Fruit fly (Drosophila melanogaster): ENCODE measurements around the gene CG42327.

CG42327 gene

dm6 chr3R:11655873-11656374 lies at the start of gene CG42327:
CG42327 (plus strand) TSS chr3R:11656149.
- no peak for TF ChIP-seq psq (optimal IDR thresholded peaks at IDR 0.05)
- TF ChIP-seq usp (GFP tag; optimal IDR thresholded peaks at IDR 0.05), result no peak
- TF ChIP-seq EcR (GFP tag; optimal IDR thresholded peaks at IDR 0.05), result no peak
- TF ChIP-seq Dll (optimal IDR thresholded peaks at IDR 0.05), result no peak
- TF ChIP-seq CG8478 (optimal IDR thresholded peaks at IDR 0.05), result no peak
- TF ChIP-seq pan (optimal IDR thresholded peaks at IDR 0.05), result no peak

dm6 chr3R:11606679-11607078 lies 49.3 kb upstream of the CG42327 start:
- no peak for TF ChIP-seq EcR (GFP tag; optimal IDR thresholded peaks at IDR 0.05)
- no peak for TF ChIP-seq Dll (optimal IDR thresholded peaks at IDR 0.05)
- no peak for TF ChIP-seq CG8478 (optimal IDR thresholded peaks at IDR 0.05)
- TF ChIP-seq usp (GFP tag; optimal IDR thresholded peaks at IDR 0.05), result no peak
- TF ChIP-seq psq (optimal IDR thresholded peaks at IDR 0.05), result no peak
- TF ChIP-seq pan (optimal IDR thresholded peaks at IDR 0.05), result no peak

DNA sequence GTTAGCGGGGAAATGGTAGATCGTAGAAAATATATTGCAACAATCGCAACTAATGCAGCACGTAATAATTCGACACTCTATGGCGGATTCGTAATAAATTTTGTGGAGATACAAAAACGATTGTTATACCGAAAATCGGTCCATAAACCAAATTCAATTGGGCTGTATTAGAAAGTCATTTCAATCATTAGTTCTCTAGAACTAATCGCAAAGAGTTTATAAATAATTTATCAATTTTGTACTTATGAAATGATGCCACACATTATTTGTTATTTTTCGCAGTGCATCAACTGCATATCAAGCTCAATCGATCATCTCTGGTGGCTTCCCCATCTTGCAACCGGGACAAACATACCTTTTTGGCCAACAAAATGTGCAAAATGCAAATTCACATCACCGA lies 43.5 kb upstream of the CG42327 start:
- no peak for TF ChIP-seq CG8478 (optimal IDR thresholded peaks at IDR 0.05)

dm6 chr3R:11613252-11614036 lies 42.5 kb upstream of the CG42327 start:
- TF ChIP-seq pan (optimal IDR thresholded peaks at IDR 0.05) (peak; percentile 40), usp (GFP tag; optimal IDR thresholded peaks at IDR 0.05) (no peak), EcR (GFP tag; optimal IDR thresholded peaks at IDR 0.05) (no peak), Dll (optimal IDR thresholded peaks at IDR 0.05) (no peak), psq (optimal IDR thresholded peaks at IDR 0.05) (no peak), CG8478 (optimal IDR thresholded peaks at IDR 0.05) (no peak)

dm6 chr3R:11614107-11614506 lies 41.8 kb upstream of the CG42327 start:
- TF ChIP-seq usp (GFP tag; optimal IDR thresholded peaks at IDR 0.05) (no peak), CG8478 (optimal IDR thresholded peaks at IDR 0.05) (no peak), Dll (optimal IDR thresholded peaks at IDR 0.05) (no peak), EcR (GFP tag; optimal IDR thresholded peaks at IDR 0.05) (peak in 1 of 2 experiments; percentile 65), pan (optimal IDR thresholded peaks at IDR 0.05) (no peak), psq (optimal IDR thresholded peaks at IDR 0.05) (no peak)

DNA sequence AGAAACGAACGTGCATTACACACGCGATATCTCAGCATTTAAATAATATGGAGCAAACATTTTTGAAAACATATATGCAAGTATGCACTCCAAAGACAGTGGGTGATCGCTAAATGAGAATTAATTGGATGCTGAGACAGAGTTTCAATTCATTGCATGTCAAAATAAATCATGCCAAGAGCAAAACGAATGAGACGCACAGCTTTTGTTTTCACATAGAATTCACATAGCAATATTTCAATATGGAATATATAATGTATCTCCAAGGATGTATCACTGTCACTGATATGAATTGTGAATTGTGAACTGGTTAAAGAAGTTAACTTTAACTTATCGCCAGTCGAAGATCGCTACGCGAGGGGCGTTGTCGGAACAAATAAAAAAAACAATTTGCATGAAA lies 41.4 kb upstream of the CG42327 start:
- TF ChIP-seq Dll (optimal IDR thresholded peaks at IDR 0.05) (no peak), EcR (GFP tag; optimal IDR thresholded peaks at IDR 0.05) (no peak), pan (optimal IDR thresholded peaks at IDR 0.05) (no peak), usp (GFP tag; optimal IDR thresholded peaks at IDR 0.05) (no peak), psq (optimal IDR thresholded peaks at IDR 0.05) (no peak), CG8478 (optimal IDR thresholded peaks at IDR 0.05) (no peak)

dm6 chr3R:11615415-11616104 lies 40.4 kb upstream of the CG42327 start:
- no peak for TF ChIP-seq usp (GFP tag; optimal IDR thresholded peaks at IDR 0.05)
- no peak for TF ChIP-seq Dll (optimal IDR thresholded peaks at IDR 0.05)
- TF ChIP-seq psq (optimal IDR thresholded peaks at IDR 0.05), result no peak
- TF ChIP-seq CG8478 (optimal IDR thresholded peaks at IDR 0.05), result no peak
- TF ChIP-seq EcR (GFP tag; optimal IDR thresholded peaks at IDR 0.05), result no peak
- TF ChIP-seq pan (optimal IDR thresholded peaks at IDR 0.05), result no peak

DNA sequence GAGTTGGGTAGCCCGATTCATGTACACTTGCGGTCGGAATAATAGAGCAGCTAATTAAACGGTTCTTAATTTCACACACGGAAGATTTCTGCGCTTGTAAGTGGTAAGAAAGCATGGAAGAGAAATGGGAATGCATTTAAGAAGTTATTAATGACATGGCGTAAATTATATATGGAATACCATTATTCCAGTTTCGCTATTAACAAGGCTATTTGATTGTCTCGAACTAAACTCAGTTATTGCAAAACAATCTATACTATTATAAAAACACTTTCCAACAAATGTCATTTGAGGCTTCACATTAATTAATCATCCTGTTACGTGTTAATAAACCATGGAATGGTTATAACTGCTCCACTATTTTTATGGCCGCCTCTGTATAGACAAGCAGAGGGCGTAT lies 39.7 kb upstream of the CG42327 start:
- TF ChIP-seq Dll (optimal IDR thresholded peaks at IDR 0.05) (no peak), usp (GFP tag; optimal IDR thresholded peaks at IDR 0.05) (no peak), pan (optimal IDR thresholded peaks at IDR 0.05) (no peak), psq (optimal IDR thresholded peaks at IDR 0.05) (no peak), EcR (GFP tag; optimal IDR thresholded peaks at IDR 0.05) (no peak), CG8478 (optimal IDR thresholded peaks at IDR 0.05) (no peak)

dm6 chr3R:11617363-11617762 lies 38.6 kb upstream of the CG42327 start:
- TF ChIP-seq usp (GFP tag; optimal IDR thresholded peaks at IDR 0.05) (no peak), EcR (GFP tag; optimal IDR thresholded peaks at IDR 0.05) (no peak), pan (optimal IDR thresholded peaks at IDR 0.05) (no peak), psq (optimal IDR thresholded peaks at IDR 0.05) (no peak), Dll (optimal IDR thresholded peaks at IDR 0.05) (no peak), CG8478 (optimal IDR thresholded peaks at IDR 0.05) (no peak)

DNA sequence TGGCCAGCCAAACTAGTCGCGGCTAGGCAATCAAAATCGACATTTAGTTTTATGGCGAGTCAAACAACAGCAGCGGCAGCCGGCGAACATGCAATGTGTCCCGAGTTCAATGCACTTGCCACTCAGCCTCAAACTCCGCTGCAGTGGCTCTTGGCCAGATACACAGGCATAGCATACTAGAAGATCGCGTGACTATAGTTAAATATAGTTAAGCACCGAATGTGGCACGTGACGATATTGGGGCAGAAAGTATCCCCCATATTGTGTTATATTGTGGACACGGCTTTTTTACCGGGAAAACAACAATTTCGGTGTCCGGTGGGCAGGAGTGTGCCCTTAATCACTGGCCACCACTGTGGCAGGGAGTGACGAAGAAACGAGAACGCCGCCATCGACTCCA lies 38.1 kb upstream of the CG42327 start:
- TF ChIP-seq usp (GFP tag; optimal IDR thresholded peaks at IDR 0.05), result no peak
- no peak for TF ChIP-seq CG8478 (optimal IDR thresholded peaks at IDR 0.05)
- no peak for TF ChIP-seq psq (optimal IDR thresholded peaks at IDR 0.05)
- no peak for TF ChIP-seq Dll (optimal IDR thresholded peaks at IDR 0.05)
- peak in 1 of 2 experiments; percentile 70 for TF ChIP-seq EcR (GFP tag; optimal IDR thresholded peaks at IDR 0.05)
- TF ChIP-seq pan (optimal IDR thresholded peaks at IDR 0.05), result no peak

- TF ChIP-seq Dll (optimal IDR thresholded peaks at IDR 0.05) (no peak), usp (GFP tag; optimal IDR thresholded peaks at IDR 0.05) (no peak), psq (optimal IDR thresholded peaks at IDR 0.05) (no peak), pan (optimal IDR thresholded peaks at IDR 0.05) (no peak), CG8478 (optimal IDR thresholded peaks at IDR 0.05) (no peak), EcR (GFP tag; optimal IDR thresholded peaks at IDR 0.05) (no peak)
Observed at dm6 chr3R:11618879-11619278, 37.1 kb upstream of the CG42327 start.

DNA sequence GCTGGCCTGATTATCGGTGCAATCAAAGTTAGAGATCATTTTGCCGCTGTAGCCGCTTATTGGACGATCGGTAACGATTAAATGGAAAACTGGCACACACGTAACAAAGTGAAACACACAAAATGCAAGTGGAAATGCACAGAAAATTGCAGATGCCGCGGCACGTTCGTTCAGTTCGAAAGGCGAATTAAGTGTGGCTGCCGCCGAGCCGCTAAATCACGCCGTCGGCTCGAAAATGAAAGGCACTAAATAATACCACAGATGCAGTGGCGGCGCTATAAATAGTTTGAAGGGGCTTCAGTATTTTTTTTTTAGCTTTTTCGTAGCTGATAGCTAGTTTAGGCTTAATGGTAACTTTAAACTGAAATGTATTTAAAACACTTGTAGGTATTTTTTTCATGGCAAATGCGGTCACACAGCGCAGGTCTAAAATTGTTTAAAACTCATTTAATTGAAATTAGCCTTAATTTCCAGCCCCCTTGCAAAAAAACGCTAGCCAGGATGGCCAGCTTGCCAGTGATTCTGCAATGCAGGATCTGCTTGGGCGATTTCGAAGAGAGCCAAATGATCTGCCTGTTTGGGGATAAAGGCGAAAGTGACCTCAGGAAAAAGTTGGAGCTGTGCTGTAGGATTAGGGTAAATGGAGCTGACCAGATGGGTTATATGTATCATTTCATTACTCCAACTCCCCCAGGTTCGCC lies 36.1 kb upstream of the CG42327 start, which contains the start of the genes Jupiter and CG14710:
Gene Jupiter (minus strand): TSS at position 198 of the 701 bp plus-strand sequence.
Gene CG14710 (plus strand): TSS at position 382 of the 701 bp plus-strand sequence.
- TF ChIP-seq usp (GFP tag; optimal IDR thresholded peaks at IDR 0.05), result no peak
- no peak for TF ChIP-seq psq (optimal IDR thresholded peaks at IDR 0.05)
- TF ChIP-seq EcR (GFP tag; optimal IDR thresholded peaks at IDR 0.05), result no peak
- TF ChIP-seq Dll (optimal IDR thresholded peaks at IDR 0.05), result no peak
- no peak for TF ChIP-seq CG8478 (optimal IDR thresholded peaks at IDR 0.05)
- no peak for TF ChIP-seq pan (optimal IDR thresholded peaks at IDR 0.05)
